Fruit fly (Drosophila melanogaster) Kc167 (cell line): ENCODE results near the gene Sec10.

Experiments
- Myc ChIP-seq: fragments of >200 bp; optimal IDR thresholded peaks from 2 replicates; lab custom pipeline; 2017; ENCODE audit warnings: missing external identifiers
- Sin3A ChIP-seq: fragments of >200 bp; optimal IDR thresholded peaks from 2 replicates; lab custom pipeline; 2018; ENCODE audit warnings: missing external identifiers
- h ChIP-seq: fragments of >200 bp; optimal IDR thresholded peaks from 3 replicates; lab custom pipeline; 2018; ENCODE audit warnings: missing external identifiers
- insv ChIP-seq: fragments of >200 bp; optimal IDR thresholded peaks from 3 replicates; lab custom pipeline; 2018; ENCODE audit warnings: missing external identifiers
- psq ChIP-seq: fragments of >200 bp; optimal IDR thresholded peaks from 2 replicates; lab custom pipeline; 2017; ENCODE audit warnings: missing external identifiers
- ttk ChIP-seq: sonication (Bioruptor generic); optimal IDR thresholded peaks from 2 replicates; lab custom pipeline; 2017; ENCODE audit warnings: missing external identifiers

dm6 chr3R:24162774-24163555, 28.3 kb downstream of the Sec10 start, which contains the start of gene mRpS24:
- TF ChIP-seq ttk (lab: Kevin White, UChicago) (no peak), psq (lab: Kevin White, UChicago) (no peak), Sin3A (lab: Kevin White, UChicago) (no peak), Myc (lab: Kevin White, UChicago) (no peak), insv (lab: Kevin White, UChicago) (no peak), h (lab: Kevin White, UChicago) (no peak)
